Worm (Caenorhabditis elegans): ENCODE results near the gene F58G6.3.

F58G6.3 gene

ce11 chrIV:9677226-9677992 lies 24.1 kb downstream of the F58G6.3 start (continued):
- TF ChIP-seq lin-35 (GFP tag; optimal IDR thresholded peaks at IDR 0.05) (peak; percentile 55 to 71), ztf-4 (tag; optimal IDR thresholded peaks at IDR 0.05) (peak; percentile 41), lin-39 (tag; optimal IDR thresholded peaks at IDR 0.05) (no peak), snu-23 (GFP tag; optimal IDR thresholded peaks at IDR 0.05) (peak; percentile 80), swsn-7 (tag; optimal IDR thresholded peaks at IDR 0.05) (peak; percentile 69), lin-15B (tag; optimal IDR thresholded peaks at IDR 0.05) (no peak), mep-1 (tag; optimal IDR thresholded peaks at IDR 0.05) (peak; percentile 82), zag-1 (tag; optimal IDR thresholded peaks at IDR 0.05) (peak; percentile 37), nhr-12 (tag; optimal IDR thresholded peaks at IDR 0.05) (no peak), lir-3 (tag; optimal IDR thresholded peaks at IDR 0.05; ENCODE audit: poor library complexity) (peak; percentile 43), Y116A8C.19 (tag; optimal IDR thresholded peaks at IDR 0.05; ENCODE audit: borderline replicate concordance) (no peak), skn-1 (tag; optimal IDR thresholded peaks at IDR 0.05) (peak; percentile 67), lin-13 (GFP tag; optimal IDR thresholded peaks at IDR 0.05) (peak; percentile 28), ztf-11 (tag; optimal IDR thresholded peaks at IDR 0.05) (no peak), ceh-82 (tag; optimal IDR thresholded peaks at IDR 0.05) (peak; percentile 46 to 55 (median 48)), ces-1 (GFP tag; optimal IDR thresholded peaks at IDR 0.05) (no peak), rnt-1 (tag; optimal IDR thresholded peaks at IDR 0.05) (peak; percentile 81), xbp-1 (tag; optimal IDR thresholded peaks at IDR 0.05) (peak; percentile 62), mef-2 (tag; optimal IDR thresholded peaks at IDR 0.05) (no peak), pqm-1 (tag; optimal IDR thresholded peaks at IDR 0.05) (peak; percentile 30), nhr-85 (tag) (peak; percentile 87), hlh-4 (tag; optimal IDR thresholded peaks at IDR 0.05) (no peak), jun-1 (tag; optimal IDR thresholded peaks at IDR 0.05) (peak; percentile 38), hpl-2 (GFP tag; optimal IDR thresholded peaks at IDR 0.05) (no peak), fos-1 (tag; optimal IDR thresholded peaks at IDR 0.05) (peak; percentile 77), sptf-1 (tag; optimal IDR thresholded peaks at IDR 0.05) (no peak), hlh-17 (GFP tag; optimal IDR thresholded peaks at IDR 0.05; ENCODE audit: borderline replicate concordance) (no peak), aly-2 (tag; optimal IDR thresholded peaks at IDR 0.05) (no peak), nhr-90 (tag; optimal IDR thresholded peaks at IDR 0.05; ENCODE audit: poor library complexity) (peak; percentile 55), pag-3 (tag; optimal IDR thresholded peaks at IDR 0.05; ENCODE audit: borderline replicate concordance, insufficient read depth) (no peak), nhr-237 (tag; optimal IDR thresholded peaks at IDR 0.05) (peak; percentile 17), irx-1 (tag; optimal IDR thresholded peaks at IDR 0.05) (peak; percentile 54), aha-1 (tag; optimal IDR thresholded peaks at IDR 0.05) (no peak)

DNA sequence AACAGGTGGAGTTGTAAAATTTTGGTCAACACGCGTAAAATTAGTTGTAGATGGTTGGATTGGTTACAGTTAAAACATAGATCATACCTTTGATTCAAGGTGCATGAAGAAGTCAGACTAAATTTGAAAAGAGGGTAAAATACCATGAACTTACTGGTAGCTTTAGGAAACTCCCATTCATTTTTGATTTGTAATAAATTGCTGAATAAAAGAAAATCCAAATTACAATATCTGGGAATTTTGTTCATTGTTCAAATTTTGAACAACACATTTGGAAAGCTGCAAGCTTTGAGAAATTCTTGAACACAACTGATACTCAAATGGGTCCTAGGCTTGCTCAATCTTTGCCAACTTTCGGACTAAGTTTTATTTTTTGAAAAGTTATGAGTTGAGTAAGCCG lies 24.7 kb downstream of the F58G6.3 start:
- TF ChIP-seq elt-3 (tag; optimal IDR thresholded peaks at IDR 0.05) (no peak), efl-3 (GFP tag; optimal IDR thresholded peaks at IDR 0.05) (no peak), nhr-85 (tag) (no peak), nhr-90 (tag; optimal IDR thresholded peaks at IDR 0.05; ENCODE audit: poor library complexity) (no peak), fkh-10 (GFP tag; optimal IDR thresholded peaks at IDR 0.05) (no peak), nhr-12 (tag; optimal IDR thresholded peaks at IDR 0.05) (no peak), mab-9 (GFP tag; IDR thresholded peaks at IDR 0.05) (no peak), hpl-2 (GFP tag; optimal IDR thresholded peaks at IDR 0.05) (no peak), lin-15B (tag; optimal IDR thresholded peaks at IDR 0.05) (no peak), unc-130 (tag; optimal IDR thresholded peaks at IDR 0.05) (no peak), unc-98 (GFP tag; IDR thresholded peaks at IDR 0.05) (no peak), ces-1 (GFP tag; optimal IDR thresholded peaks at IDR 0.05) (no peak), aly-2 (tag; optimal IDR thresholded peaks at IDR 0.05) (no peak), tlp-1 (tag; optimal IDR thresholded peaks at IDR 0.05) (no peak), tbx-2 (tag; optimal IDR thresholded peaks at IDR 0.05) (no peak), mdl-1 (tag; optimal IDR thresholded peaks at IDR 0.05) (no peak), lin-14 (GFP tag; optimal IDR thresholded peaks at IDR 0.05) (no peak), C34B4.2 (tag; optimal IDR thresholded peaks at IDR 0.05) (no peak), nhr-11 (tag; optimal IDR thresholded peaks at IDR 0.05) (no peak)

Data from whole organism, L1 larva.